Worm (Caenorhabditis elegans) whole organism, L2 larva: ENCODE measurements around the gene K02D10.3.

Source experiments
- ceh-82 ChIP-seq: fragments of 150-350 bp; optimal IDR thresholded peaks from 2 replicates; lab custom pipeline; 2014; ENCODE audit warnings: missing biosample characterization, missing genetic modification characterization
- elt-1 ChIP-seq: fragments of 150-350 bp; optimal IDR thresholded peaks from 2 replicates; lab custom pipeline; 2014; ENCODE audit warnings: missing biosample characterization, missing genetic modification characterization
- lin-11 ChIP-seq: fragments of 150-350 bp; sonication (generic microtip); optimal IDR thresholded peaks from 2 replicates; lab custom pipeline; 2014; ENCODE audit warnings: missing biosample characterization, missing genetic modification characterization, inconsistent platforms, mixed read lengths
- nhr-12 ChIP-seq: fragments of 150-350 bp; optimal IDR thresholded peaks from 2 replicates; lab custom pipeline; 2014; ENCODE audit warnings: missing biosample characterization, missing genetic modification characterization

- TF ChIP-seq nhr-12 (tag; lab: Kevin White, UChicago) (no peak), ceh-82 (no peak), lin-11 (tag; lab: Kevin White, UChicago) (no peak), elt-1 (tag; lab: Kevin White, UChicago) (no peak)
Observed at ce11 chrIII:8809245-8809971, 37.7 kb upstream of the K02D10.3 start, which contains the start of gene prx-19.
